Fruit fly (Drosophila melanogaster): ENCODE measurements around the gene Brr2.
A peak's percentile ranks its signal among the peaks of the same experiment; 100 is the strongest.

The Brr2 gene

DNA sequence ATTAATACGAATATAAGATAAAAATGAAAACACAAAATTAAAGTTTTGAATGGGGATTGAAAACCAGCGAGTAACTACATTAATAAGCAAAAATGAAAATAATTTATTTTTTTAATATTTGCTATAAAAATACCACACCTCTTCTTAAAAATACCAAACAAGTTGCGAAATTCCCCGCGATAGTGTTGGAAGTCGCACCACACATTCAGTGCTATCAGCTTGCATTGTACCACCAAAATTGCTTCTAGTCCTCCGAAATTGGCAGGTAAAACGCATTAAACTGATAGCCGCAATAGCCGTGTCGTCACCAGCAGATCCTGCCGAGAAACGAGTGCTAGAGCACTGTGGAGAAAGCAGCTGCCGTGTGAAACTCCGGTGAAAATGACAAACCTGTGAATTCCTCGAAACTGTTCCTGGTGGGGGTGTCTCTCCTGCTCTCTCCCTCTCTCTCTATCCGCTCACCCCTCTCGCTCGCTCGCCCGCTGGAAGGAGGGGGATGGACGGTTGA, 20.4 kb upstream of the Brr2 start, which contains the start of gene Hip14 (continued):
- TF ChIP-seq Dref (GFP tag; IDR thresholded peaks at IDR 0.05) (no peak), CG10267 (tag; optimal IDR thresholded peaks at IDR 0.05) (peak; percentile 94), CG5953 (GFP tag; IDR thresholded peaks at IDR 0.05) (no peak), eyg (GFP tag; optimal IDR thresholded peaks at IDR 0.05) (no peak), CG12769 (tag; optimal IDR thresholded peaks at IDR 0.05) (no peak), CG6654 (GFP tag; optimal IDR thresholded peaks at IDR 0.05) (no peak), odd (GFP tag; optimal IDR thresholded peaks at IDR 0.05) (no peak), Chrac-16 (GFP tag; optimal IDR thresholded peaks at IDR 0.05) (no peak), Drgx (GFP tag; IDR thresholded peaks at IDR 0.05) (no peak), Sry-δ (GFP tag; optimal IDR thresholded peaks at IDR 0.05) (no peak), grau (tag; optimal IDR thresholded peaks at IDR 0.05) (no peak), CG10209 (GFP tag; optimal IDR thresholded peaks at IDR 0.05) (no peak), CTCF (GFP tag; optimal IDR thresholded peaks at IDR 0.05) (peak; percentile 18), pum (GFP tag; optimal IDR thresholded peaks at IDR 0.05) (no peak), lola (GFP tag; optimal IDR thresholded peaks at IDR 0.05) (peak in 1 of 3 experiments; percentile 25), HLH54F (GFP tag; optimal IDR thresholded peaks at IDR 0.05) (peak; percentile 0), CG7839 (tag; optimal IDR thresholded peaks at IDR 0.05) (no peak), CG12744 (GFP tag; optimal IDR thresholded peaks at IDR 0.05) (no peak), row (GFP tag; IDR thresholded peaks at IDR 0.05) (0 out of 3 replicates have a peak, but pooled peaks have one; percentile 39), CG14710 (tag; optimal IDR thresholded peaks at IDR 0.05) (peak; percentile 59), CG1602 (GFP tag; optimal IDR thresholded peaks at IDR 0.05) (no peak), CG1647 (GFP tag; optimal IDR thresholded peaks at IDR 0.05) (peak; percentile 21), Scr (GFP tag; IDR thresholded peaks at IDR 0.05; ENCODE audit: partially characterized antibody) (peak; percentile 22; the same call in 1 of the 2 replicates), crol (GFP tag; IDR thresholded peaks at IDR 0.05) (peak; percentile 91), Bdp1 (GFP tag; optimal IDR thresholded peaks at IDR 0.05) (no peak), CG17328 (GFP tag; IDR thresholded peaks at IDR 0.05) (0 out of 2 replicates have a peak, but pooled peaks have one; percentile 8), CG4617 (GFP tag; optimal IDR thresholded peaks at IDR 0.05; ENCODE audit: borderline replicate concordance) (peak; percentile 89), CG13424 (tag; optimal IDR thresholded peaks at IDR 0.05) (peak; percentile 28), zf30C (GFP tag; optimal IDR thresholded peaks at IDR 0.05) (no peak), NC2α (GFP tag; optimal IDR thresholded peaks at IDR 0.05) (no peak), salm (tag; optimal IDR thresholded peaks at IDR 0.05) (no peak), fd64A (GFP tag; optimal IDR thresholded peaks at IDR 0.05) (no peak), shn (GFP tag; optimal IDR thresholded peaks at IDR 0.05) (no peak), danr (GFP tag; IDR thresholded peaks at IDR 0.05) (no peak), zfh2 (GFP tag; optimal IDR thresholded peaks at IDR 0.05) (peak; percentile 19), CG31224 (GFP tag; IDR thresholded peaks at IDR 0.05) (no peak), Kr (GFP tag; optimal IDR thresholded peaks at IDR 0.05) (no peak), Camta (GFP tag; optimal IDR thresholded peaks at IDR 0.05) (no peak), CG8290 (GFP tag; optimal IDR thresholded peaks at IDR 0.05) (no peak), CG8290 (tag; optimal IDR thresholded peaks at IDR 0.05) (no peak), CG8478 (optimal IDR thresholded peaks at IDR 0.05) (peak; percentile 58), gfzf (GFP tag; optimal IDR thresholded peaks at IDR 0.05) (peak; percentile 53), ewg (GFP tag; optimal IDR thresholded peaks at IDR 0.05) (no peak), trem (tag; optimal IDR thresholded peaks at IDR 0.05) (peak; percentile 64), sd (tag; optimal IDR thresholded peaks at IDR 0.05) (peak; percentile 86), her (GFP tag; optimal IDR thresholded peaks at IDR 0.05) (no peak), sc (optimal IDR thresholded peaks at IDR 0.05) (no peak), sc (GFP tag; optimal IDR thresholded peaks at IDR 0.05) (no peak), Myb (GFP tag; optimal IDR thresholded peaks at IDR 0.05) (no peak), pita (GFP tag; optimal IDR thresholded peaks at IDR 0.05) (no peak), CG17829 (tag; optimal IDR thresholded peaks at IDR 0.05) (peak; percentile 28), CG7357 (GFP tag; IDR thresholded peaks at IDR 0.05) (no peak), Hr3 (GFP tag; optimal IDR thresholded peaks at IDR 0.05) (peak; percentile 12)
